Worm (Caenorhabditis elegans) whole organism, mixed stage, embryonic: Measurements from ENCODE around the gene T11F8.12.

Experiments
- M03D4.4 ChIP-seq: sonication (generic microtip); optimal IDR thresholded peaks from 2 replicates; lab custom pipeline; 2017; ENCODE audit warnings: mild to moderate bottlenecking, missing genetic modification characterization, missing compliant biosample characterization
- bed-3 ChIP-seq: fragments of 200-800 bp; sonication (Bioruptor generic); optimal IDR thresholded peaks from 3 replicates; lab custom pipeline; 2018; ENCODE audit warnings: mild to moderate bottlenecking, missing genetic modification characterization, moderate library complexity, missing compliant biosample characterization
- blmp-1 ChIP-seq: fragments of 150-350 bp; optimal IDR thresholded peaks from 2 replicates; lab custom pipeline; 2014; ENCODE audit warnings: missing biosample characterization, missing genetic modification characterization
- ceh-39 ChIP-seq: fragments of 150-350 bp; optimal IDR thresholded peaks from 2 replicates; lab custom pipeline; 2014; ENCODE audit warnings: missing biosample characterization, missing genetic modification characterization
- ceh-83 ChIP-seq: fragments of 200-800 bp; sonication (Bioruptor generic); optimal IDR thresholded peaks from 2 replicates; lab custom pipeline; 2018; ENCODE audit warnings: mild to moderate bottlenecking, missing genetic modification characterization, missing compliant biosample characterization
- ces-1 ChIP-seq: fragments of 150-350 bp; optimal IDR thresholded peaks from 2 replicates; lab custom pipeline; 2014; ENCODE audit warnings: missing biosample characterization, missing genetic modification reagents, missing genetic modification characterization
- drap-1 ChIP-seq: fragments of 200-800 bp; sonication (Bioruptor generic); optimal IDR thresholded peaks from 3 replicates; lab custom pipeline; 2018; ENCODE audit warnings: mild to moderate bottlenecking, missing genetic modification characterization, missing compliant biosample characterization
- elt-1 ChIP-seq: sonication (generic microtip); optimal IDR thresholded peaks from 2 replicates; lab custom pipeline; 2017; ENCODE audit warnings: missing genetic modification characterization, mild to moderate bottlenecking, missing compliant biosample characterization, antibody characterized with exemption, moderate library complexity, borderline replicate concordance; ENCODE audit not compliant: insufficient read depth
- elt-3 ChIP-seq: fragments of 150-350 bp; optimal IDR thresholded peaks from 2 replicates; lab custom pipeline; 2014; ENCODE audit warnings: missing biosample characterization, missing genetic modification characterization
- flh-1 ChIP-seq: fragments of 200-800 bp; sonication (Bioruptor generic); optimal IDR thresholded peaks from 2 replicates; lab custom pipeline; 2018; ENCODE audit warnings: mild to moderate bottlenecking, missing genetic modification characterization, moderate library complexity, missing compliant biosample characterization
- ham-2 ChIP-seq: fragments of 200-800 bp; sonication (Bioruptor generic); optimal IDR thresholded peaks from 2 replicates; lab custom pipeline; 2018; ENCODE audit warnings: mild to moderate bottlenecking, missing genetic modification characterization, missing compliant biosample characterization
- hlh-1 ChIP-seq: fragments of 150-350 bp; optimal IDR thresholded peaks from 2 replicates; lab custom pipeline; 2014; ENCODE audit warnings: missing biosample characterization, missing genetic modification reagents, missing genetic modification characterization
- lin-13 ChIP-seq: fragments of 150-350 bp; optimal IDR thresholded peaks from 2 replicates; lab custom pipeline; 2014; ENCODE audit warnings: missing biosample characterization, missing genetic modification characterization
- lin-32 ChIP-seq: fragments of 200-800 bp; sonication (Bioruptor generic); optimal IDR thresholded peaks from 2 replicates; lab custom pipeline; 2018; ENCODE audit warnings: mild to moderate bottlenecking, missing genetic modification characterization, missing compliant biosample characterization
- mab-5 ChIP-seq: fragments of 150-350 bp; optimal IDR thresholded peaks from 2 replicates; lab custom pipeline; 2014; ENCODE audit warnings: missing biosample characterization, missing genetic modification characterization
- mep-1 ChIP-seq: fragments of 150-350 bp; optimal IDR thresholded peaks from 2 replicates; lab custom pipeline; 2017; ENCODE audit warnings: missing biosample characterization, missing genetic modification reagents, missing genetic modification characterization, inconsistent platforms
- mls-2 ChIP-seq: sonication (generic microtip); optimal IDR thresholded peaks from 2 replicates; lab custom pipeline; 2016; ENCODE audit warnings: mild to moderate bottlenecking, missing genetic modification characterization, moderate library complexity, missing compliant biosample characterization
- nhr-12 ChIP-seq: fragments of 150-350 bp; optimal IDR thresholded peaks from 2 replicates; lab custom pipeline; 2014; ENCODE audit warnings: missing biosample characterization, missing genetic modification characterization
- nhr-2 ChIP-seq: fragments of 150-350 bp; optimal IDR thresholded peaks from 2 replicates; lab custom pipeline; 2014; ENCODE audit warnings: missing biosample characterization, missing genetic modification characterization
- nhr-237 ChIP-seq: fragments of 150-350 bp; optimal IDR thresholded peaks from 2 replicates; lab custom pipeline; 2014; ENCODE audit warnings: missing biosample characterization, missing genetic modification characterization
- nhr-28 ChIP-seq: fragments of 150-350 bp; optimal IDR thresholded peaks from 2 replicates; lab custom pipeline; 2014; ENCODE audit warnings: missing biosample characterization, missing genetic modification characterization
- pha-4 ChIP-seq: fragments of 150-350 bp; optimal IDR thresholded peaks from 2 replicates; lab custom pipeline; 2018; ENCODE audit warnings: missing biosample characterization, missing genetic modification reagents, missing genetic modification characterization
- sptf-1 ChIP-seq: sonication (generic microtip); optimal IDR thresholded peaks from 2 replicates; lab custom pipeline; 2017; ENCODE audit warnings: mild to moderate bottlenecking, missing genetic modification characterization, moderate library complexity, missing compliant biosample characterization
- tbx-8 ChIP-seq: fragments of 200-800 bp; sonication (Bioruptor generic); optimal IDR thresholded peaks from 2 replicates; lab custom pipeline; 2018; ENCODE audit warnings: mild to moderate bottlenecking, missing genetic modification characterization, moderate library complexity, missing compliant biosample characterization
- unc-120 ChIP-seq: sonication (generic microtip); optimal IDR thresholded peaks from 2 replicates; lab custom pipeline; 2017; ENCODE audit warnings: missing genetic modification characterization, missing compliant biosample characterization; ENCODE audit not compliant: poor library complexity, severe bottlenecking
- unc-39 ChIP-seq: fragments of 150-350 bp; optimal IDR thresholded peaks from 2 replicates; lab custom pipeline; 2014; ENCODE audit warnings: missing biosample characterization, missing genetic modification characterization
- unc-62 ChIP-seq: fragments of 150-350 bp; optimal IDR thresholded peaks from 2 replicates; lab custom pipeline; 2014; ENCODE audit warnings: missing biosample characterization, missing genetic modification reagents, missing genetic modification characterization
- zip-8 ChIP-seq: fragments of 150-350 bp; optimal IDR thresholded peaks from 2 replicates; lab custom pipeline; 2014; ENCODE audit warnings: missing biosample characterization, missing genetic modification characterization
- ztf-11 ChIP-seq: fragments of 150-350 bp; optimal IDR thresholded peaks from 2 replicates; lab custom pipeline; 2014; ENCODE audit warnings: missing biosample characterization, missing genetic modification characterization

Gene T11F8.12

DNA sequence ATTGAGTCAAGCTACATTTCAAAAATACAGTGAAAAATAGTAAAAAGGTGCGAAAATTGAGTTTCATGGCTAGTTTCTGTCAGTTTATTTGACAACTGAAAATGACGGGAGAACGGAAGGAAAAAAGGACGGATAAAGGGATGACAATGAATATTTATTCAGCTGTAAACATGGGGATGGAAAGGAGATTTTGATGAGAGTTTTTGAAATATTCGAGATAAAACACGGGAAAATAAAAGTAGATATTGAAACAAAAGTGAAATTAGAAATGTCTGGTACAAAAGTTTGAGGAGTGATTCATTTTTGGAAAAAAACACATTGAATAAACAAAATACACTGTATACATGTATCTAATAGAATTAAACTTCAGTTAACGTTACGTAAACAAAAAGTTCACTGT is at the start of gene T11F8.12:
TSS of gene T11F8.12 (minus strand) at position 101 of the 400 bp plus-strand sequence.
- TF ChIP-seq hlh-1 (no peak), ceh-83 (GFP tag; lab: Kevin White, UChicago) (no peak), ztf-11 (tag; lab: Kevin White, UChicago) (no peak), mep-1 (tag; lab: Kevin White, UChicago) (no peak), nhr-28 (tag; lab: Kevin White, UChicago) (no peak), blmp-1 (tag; lab: Kevin White, UChicago) (no peak), lin-13 (tag; lab: Kevin White, UChicago) (no peak), mab-5 (tag; lab: Kevin White, UChicago) (no peak), lin-32 (GFP tag; lab: Kevin White, UChicago) (no peak), nhr-2 (no peak), unc-39 (tag; lab: Kevin White, UChicago) (no peak), ceh-39 (tag; lab: Kevin White, UChicago) (no peak), nhr-12 (no peak), mls-2 (no peak), sptf-1 (tag; lab: Kevin White, UChicago) (no peak)
- TF ChIP-seq, all 35 proteins: peak for 0

DNA sequence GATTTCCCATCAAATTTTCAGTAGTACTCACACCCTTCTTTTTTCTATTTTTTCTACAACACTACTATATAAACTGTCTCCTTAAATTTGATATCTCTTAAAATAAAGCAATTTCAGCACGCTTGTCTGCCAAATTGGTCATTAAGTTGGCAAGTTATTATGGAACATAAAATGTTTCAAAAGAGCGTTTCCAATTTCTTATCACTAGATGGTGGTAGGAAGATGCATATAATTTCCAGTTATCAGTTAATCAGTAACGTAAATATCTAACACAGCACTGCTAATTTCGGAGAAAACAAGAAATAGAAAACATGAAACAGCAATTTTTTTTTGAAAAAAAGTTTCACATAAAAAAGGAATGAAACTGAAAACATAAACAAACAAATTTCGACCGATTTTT is 48.8 kb upstream of the T11F8.12 start:
- no peak for TF ChIP-seq lin-13 (tag; lab: Kevin White, UChicago)
- TF ChIP-seq unc-120 = no peak
- peak; percentile 4 for TF ChIP-seq ces-1

DNA sequence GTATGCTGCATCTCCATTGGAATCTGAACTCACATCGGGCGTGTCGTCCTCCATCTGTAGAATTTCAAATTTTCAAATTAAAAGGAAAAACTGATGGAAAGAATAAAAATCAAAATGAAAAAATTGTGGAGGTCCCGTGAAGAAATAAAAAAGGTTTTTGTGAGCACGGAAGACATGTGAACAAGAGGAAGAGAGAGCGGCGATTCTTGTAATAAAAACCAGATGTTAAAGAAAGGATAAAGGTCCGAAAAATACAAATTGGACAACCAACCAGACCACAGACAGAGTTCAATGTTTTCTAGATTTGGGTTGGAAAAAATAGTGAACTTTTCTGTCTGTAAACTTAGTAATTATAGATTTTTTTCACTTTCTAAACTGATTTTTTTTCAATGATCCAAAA is 46.2 kb upstream of the T11F8.12 start, which contains the start of gene unc-5:
TSS of gene unc-5 (minus strand) at position 54 of the 400 bp plus-strand sequence.
- TF ChIP-seq nhr-2 (no peak), bed-3 (GFP tag; lab: Kevin White, UChicago) (no peak), ces-1 (no peak), tbx-8 (no peak), M03D4.4 (tag; lab: Kevin White, UChicago) (no peak), ham-2 (no peak)

DNA sequence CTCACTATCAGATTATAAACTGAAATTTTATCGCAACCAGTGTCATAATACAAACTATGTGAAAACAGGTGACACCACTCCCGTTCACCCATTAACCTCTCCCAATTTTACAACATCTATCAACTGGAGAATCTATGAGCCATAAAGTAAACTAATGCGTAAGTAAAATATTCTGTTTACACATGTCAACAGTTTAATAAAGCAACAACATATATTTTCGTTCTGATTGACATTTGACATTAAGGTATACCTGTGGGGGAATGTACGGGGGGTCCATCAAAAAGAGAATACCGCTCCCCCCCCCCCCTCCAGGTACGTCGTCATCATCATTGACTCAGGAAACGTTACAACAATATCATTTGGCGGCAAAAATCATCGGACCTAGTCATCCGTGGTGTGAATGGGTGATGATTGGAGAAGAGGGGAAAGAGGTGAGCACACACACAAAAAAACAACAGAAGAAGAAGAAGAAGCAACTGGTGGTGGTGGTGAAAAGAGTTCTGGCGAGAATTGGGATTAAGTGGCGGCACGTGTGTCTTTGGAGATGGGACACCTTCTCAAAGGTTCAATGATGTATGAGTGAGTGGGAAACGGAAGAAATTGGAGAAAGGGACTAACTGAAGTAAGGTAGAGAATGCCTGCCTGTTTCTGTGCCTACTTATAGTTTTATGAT is 44.7 kb upstream of the T11F8.12 start:
- TF ChIP-seq unc-62 = peak; percentile 84
- no peak for TF ChIP-seq zip-8 (tag; lab: Kevin White, UChicago)
- no peak for TF ChIP-seq nhr-237 (tag; lab: Kevin White, UChicago)
- TF ChIP-seq mls-2 = peak; percentile 36
- TF ChIP-seq nhr-2 = peak; percentile 57
- no peak for TF ChIP-seq flh-1 (GFP tag; lab: Kevin White, UChicago)
- TF ChIP-seq unc-120 = peak; percentile 45
- TF ChIP-seq hlh-1 = peak; percentile 59
- TF ChIP-seq M03D4.4 (tag; lab: Kevin White, UChicago) = peak; percentile 9
- TF ChIP-seq, all 35 proteins: peak for 6

DNA sequence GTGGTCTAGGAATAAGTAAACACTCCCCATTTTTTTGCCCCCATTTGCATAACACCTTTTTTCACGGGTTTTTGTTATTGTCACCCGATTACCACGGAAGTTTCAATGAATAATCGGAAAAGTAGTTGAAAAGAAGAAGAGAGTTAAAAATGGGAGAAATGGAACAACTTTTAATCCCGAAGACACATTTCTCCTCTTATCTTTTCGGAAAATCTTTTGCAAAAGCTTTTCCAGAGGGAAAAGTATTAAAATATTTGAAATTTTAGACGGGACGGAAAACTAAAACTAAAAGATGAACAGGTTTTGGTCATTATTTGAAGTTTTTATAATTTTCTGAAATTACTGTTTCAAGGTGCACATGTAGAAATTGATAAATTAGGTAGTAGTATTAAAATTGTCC is 36.9 kb upstream of the T11F8.12 start:
- no peak for TF ChIP-seq drap-1 (GFP tag; lab: Kevin White, UChicago)

DNA sequence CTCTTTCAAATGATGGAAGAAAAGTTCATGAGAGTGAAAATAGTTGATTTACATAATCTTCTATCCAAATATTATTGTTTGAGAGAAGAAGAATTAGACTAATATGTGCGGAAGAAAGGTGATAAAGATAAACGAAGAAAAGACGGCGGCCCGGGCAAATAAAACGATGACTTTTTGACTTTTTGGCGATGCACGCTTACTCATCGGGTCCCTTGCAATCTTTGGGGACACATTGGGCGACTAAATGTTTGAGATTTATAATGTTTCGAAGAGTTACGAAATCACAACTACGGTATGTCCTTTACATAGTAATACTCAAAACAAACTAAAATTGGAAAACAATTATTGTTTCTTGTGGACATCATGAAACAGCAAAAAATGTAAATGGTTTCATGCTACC is 32.7 kb upstream of the T11F8.12 start:
- TF ChIP-seq elt-1 (tag; lab: Kevin White, UChicago) (no peak), elt-3 (tag; lab: Kevin White, UChicago) (no peak), nhr-28 (tag; lab: Kevin White, UChicago) (no peak), flh-1 (GFP tag; lab: Kevin White, UChicago) (no peak), nhr-12 (no peak), unc-39 (tag; lab: Kevin White, UChicago) (no peak), pha-4 (tag; lab: Kevin White, UChicago) (no peak), bed-3 (GFP tag; lab: Kevin White, UChicago) (no peak)
